Worm (Caenorhabditis elegans) whole organism, L2 larva: ENCODE measurements around the gene C17F4.12.
"Not testable (repeated sequence)": the region's sequence is repeated elsewhere in the genome, so short reads cannot be mapped to it uniquely, and the experiment has no call there.

Experiments
- C34F6.9 ChIP-seq: fragments of 150-350 bp; optimal IDR thresholded peaks from 2 replicates; lab custom pipeline; 2014; ENCODE audit warnings: missing biosample characterization, missing genetic modification characterization
- F13H6.1 ChIP-seq: sonication (generic microtip); optimal IDR thresholded peaks from 2 replicates; lab custom pipeline; 2016; ENCODE audit warnings: missing genetic modification characterization, missing compliant biosample characterization
- Y55F3AM.14 ChIP-seq: fragments of 200-800 bp; sonication (Bioruptor generic); optimal IDR thresholded peaks from 2 replicates; lab custom pipeline; 2018; ENCODE audit warnings: mild to moderate bottlenecking, missing genetic modification characterization, missing compliant biosample characterization
- ZK546.5 ChIP-seq: sonication (generic microtip); optimal IDR thresholded peaks from 2 replicates; lab custom pipeline; 2017; ENCODE audit warnings: missing biosample characterization, missing genetic modification characterization
- alr-1 ChIP-seq: fragments of 150-350 bp; optimal IDR thresholded peaks from 2 replicates; lab custom pipeline; 2014; ENCODE audit warnings: missing biosample characterization, missing genetic modification characterization
- ama-1 ChIP-seq: fragments of 150-350 bp; optimal IDR thresholded peaks from 2 replicates; lab custom pipeline; 2018; ENCODE audit warnings: inconsistent platforms
- blmp-1 ChIP-seq: sonication (generic microtip); optimal IDR thresholded peaks from 2 replicates; lab custom pipeline; 2017; ENCODE audit warnings: missing genetic modification characterization, mild to moderate bottlenecking, missing compliant biosample characterization, antibody characterized with exemption, moderate library complexity; ENCODE audit not compliant: insufficient read depth
- ceh-16 ChIP-seq: fragments of 150-350 bp; optimal IDR thresholded peaks from 2 replicates; lab custom pipeline; 2014; ENCODE audit warnings: missing biosample characterization, missing genetic modification characterization
- ceh-82 ChIP-seq: fragments of 150-350 bp; optimal IDR thresholded peaks from 2 replicates; lab custom pipeline; 2014; ENCODE audit warnings: missing biosample characterization, missing genetic modification characterization
- crh-2 ChIP-seq: sonication (generic microtip); optimal IDR thresholded peaks from 2 replicates; lab custom pipeline; 2017; ENCODE audit warnings: missing biosample characterization, missing genetic modification characterization
- egl-27 ChIP-seq: sonication (generic microtip); optimal IDR thresholded peaks from 3 replicates; lab custom pipeline; 2017; ENCODE audit warnings: missing biosample characterization, missing genetic modification reagents, missing genetic modification characterization
- elt-1 ChIP-seq: fragments of 150-350 bp; optimal IDR thresholded peaks from 2 replicates; lab custom pipeline; 2014; ENCODE audit warnings: missing biosample characterization, missing genetic modification characterization
- elt-3 ChIP-seq: sonication (generic microtip); optimal IDR thresholded peaks from 2 replicates; lab custom pipeline; 2017; ENCODE audit warnings: missing biosample characterization, missing genetic modification characterization
- fos-1 ChIP-seq: fragments of 150-350 bp; optimal IDR thresholded peaks from 2 replicates; lab custom pipeline; 2014; ENCODE audit warnings: missing biosample characterization, missing genetic modification characterization
- gmeb-1 ChIP-seq: fragments of 150-350 bp; optimal IDR thresholded peaks from 2 replicates; lab custom pipeline; 2014; ENCODE audit warnings: missing biosample characterization, missing genetic modification characterization
- lin-13 ChIP-seq: fragments of 150-350 bp; optimal IDR thresholded peaks from 2 replicates; lab custom pipeline; 2014; ENCODE audit warnings: missing biosample characterization, missing genetic modification reagents, missing genetic modification characterization
- lin-39 ChIP-seq: fragments of 150-350 bp; optimal IDR thresholded peaks from 2 replicates; lab custom pipeline; 2014; ENCODE audit warnings: missing biosample characterization, missing genetic modification reagents, missing genetic modification characterization
- lsy-2 ChIP-seq, 2 experiments: fragments of 150-350 bp in 1 of 2; sonication (generic microtip) in 1 of 2; optimal IDR thresholded peaks; 2 replicates each; lab custom pipeline; 2014 to 2017; ENCODE audit warnings: missing biosample characterization in 2 of 2, missing genetic modification characterization in 2 of 2
- mab-5 ChIP-seq: fragments of 150-350 bp; optimal IDR thresholded peaks from 2 replicates; lab custom pipeline; 2014; ENCODE audit warnings: missing biosample characterization, missing genetic modification characterization
- mdl-1 ChIP-seq, 2 experiments: fragments of 150-350 bp in 1 of 2; sonication (generic microtip) in 1 of 2; optimal IDR thresholded peaks; 2 replicates each; lab custom pipeline; 2017; ENCODE audit warnings: missing biosample characterization in 2 of 2, missing genetic modification characterization in 2 of 2
- nhr-12 ChIP-seq: fragments of 150-350 bp; optimal IDR thresholded peaks from 2 replicates; lab custom pipeline; 2014; ENCODE audit warnings: missing biosample characterization, missing genetic modification characterization
- nhr-21 ChIP-seq: fragments of 150-350 bp; optimal IDR thresholded peaks from 2 replicates; lab custom pipeline; 2014; ENCODE audit warnings: missing biosample characterization, missing genetic modification characterization
- nhr-23 ChIP-seq: fragments of 150-350 bp; optimal IDR thresholded peaks from 2 replicates; lab custom pipeline; 2014; ENCODE audit warnings: missing biosample characterization, missing genetic modification reagents, missing genetic modification characterization
- nhr-25 ChIP-seq: fragments of 150-350 bp; sonication (generic microtip); optimal IDR thresholded peaks from 3 replicates; lab custom pipeline; 2014; ENCODE audit warnings: missing biosample characterization, missing genetic modification characterization
- nhr-77 ChIP-seq: fragments of 150-350 bp; optimal IDR thresholded peaks from 2 replicates; lab custom pipeline; 2014; ENCODE audit warnings: missing biosample characterization, missing genetic modification characterization
- peb-1 ChIP-seq: fragments of 150-350 bp; optimal IDR thresholded peaks from 2 replicates; lab custom pipeline; 2014; ENCODE audit warnings: missing biosample characterization, missing genetic modification characterization
- sem-4 ChIP-seq: fragments of 150-350 bp; optimal IDR thresholded peaks from 2 replicates; lab custom pipeline; 2014; ENCODE audit warnings: missing biosample characterization, missing genetic modification reagents, missing genetic modification characterization
- sma-3 ChIP-seq: sonication (generic microtip); optimal IDR thresholded peaks from 2 replicates; lab custom pipeline; 2016; ENCODE audit warnings: missing genetic modification reagents, missing genetic modification characterization, missing compliant biosample characterization
- sma-9 ChIP-seq, 2 experiments: fragments of 150-350 bp in 1 of 2; sonication (generic microtip) in 1 of 2; optimal IDR thresholded peaks; 2 replicates each; lab custom pipeline; 2014 to 2016; ENCODE audit warnings: missing genetic modification characterization in 2 of 2, mild to moderate bottlenecking in 1 of 2, missing biosample characterization in 1 of 2, missing compliant biosample characterization in 1 of 2, missing genetic modification reagents in 1 of 2, moderate library complexity in 1 of 2
- snpc-4 ChIP-seq: fragments of 150-350 bp; optimal IDR thresholded peaks from 2 replicates; lab custom pipeline; 2014; ENCODE audit warnings: missing biosample characterization, missing genetic modification characterization
- unc-39 ChIP-seq: fragments of 150-350 bp; optimal IDR thresholded peaks from 2 replicates; lab custom pipeline; 2014; ENCODE audit warnings: missing biosample characterization, missing genetic modification characterization
- zag-1 ChIP-seq: fragments of 150-350 bp; optimal IDR thresholded peaks from 2 replicates; lab custom pipeline; 2014; ENCODE audit warnings: missing biosample characterization, missing genetic modification characterization
- ztf-11 ChIP-seq: sonication (generic microtip); optimal IDR thresholded peaks from 2 replicates; lab custom pipeline; 2017; ENCODE audit warnings: missing biosample characterization, missing genetic modification characterization
- ztf-4 ChIP-seq: fragments of 150-350 bp; optimal IDR thresholded peaks from 2 replicates; lab custom pipeline; 2014; ENCODE audit warnings: missing biosample characterization, missing genetic modification characterization

Gene C17F4.12

ce11 chrII:3208679-3209078 lies 35.3 kb downstream of the C17F4.12 start, which contains the start of gene sdz-35:
Gene sdz-35, minus strand, starts transcription at chrII:3208779.
- TF ChIP-seq elt-3 (tag; lab: Kevin White, UChicago) (no peak), gmeb-1 (tag; lab: Kevin White, UChicago) (no peak), unc-39 (tag; lab: Kevin White, UChicago) (no peak), ceh-82 (tag; lab: Kevin White, UChicago) (no peak), C34F6.9 (tag; lab: Kevin White, UChicago) (no peak), nhr-23 (tag; lab: Kevin White, UChicago) (no peak), sma-3 (GFP tag; lab: Kevin White, UChicago) (no peak), nhr-12 (tag; lab: Kevin White, UChicago) (no peak), mdl-1 (tag; optimal IDR thresholded peaks at IDR 0.05; lab: Kevin White, UChicago) (no peak), ama-1 (lab: Kevin White, UChicago) (no peak), sma-9 (GFP tag; optimal IDR thresholded peaks at IDR 0.05; lab: Kevin White, UChicago) (no peak), sma-9 (tag; optimal IDR thresholded peaks at IDR 0.05; lab: Kevin White, UChicago) (no peak), zag-1 (no peak), nhr-25 (tag; lab: Kevin White, UChicago) (no peak), ztf-11 (tag; lab: Kevin White, UChicago) (no peak), alr-1 (tag; lab: Kevin White, UChicago) (no peak), ceh-16 (no peak), elt-1 (tag; lab: Kevin White, UChicago) (no peak), crh-2 (tag; lab: Kevin White, UChicago) (no peak), sem-4 (tag; lab: Kevin White, UChicago) (no peak)

ce11 chrII:3206423-3206989 lies 37.5 kb downstream of the C17F4.12 start, which contains the start of the genes ZC239.20 and ZC239.21:
Gene ZC239.20, minus strand, starts transcription at chrII:3206523.
Gene ZC239.21, plus strand, starts transcription at chrII:3206939.
- TF ChIP-seq fos-1 (tag; lab: Kevin White, UChicago): no peak

- TF ChIP-seq ztf-11 (tag; lab: Kevin White, UChicago) (no peak), snpc-4 (tag; lab: Kevin White, UChicago) (no peak), peb-1 (no peak), egl-27 (tag; lab: Kevin White, UChicago) (no peak), mab-5 (tag; lab: Kevin White, UChicago) (no peak), lin-13 (GFP tag; lab: Kevin White, UChicago) (no peak), nhr-21 (tag; lab: Kevin White, UChicago) (no peak), blmp-1 (no peak), ZK546.5 (no peak), zag-1 (no peak), ztf-4 (no peak)
These were observed 40.6 kb downstream of the C17F4.12 start, which contains the start of gene sri-50 for ce11 chrII:3203415-3203814. Gene sri-50, plus strand, starts transcription at chrII:3203715.

ce11 chrII:3202519-3202918 lies 41.5 kb downstream of the C17F4.12 start, which contains the start of gene sri-53:
Gene sri-53, minus strand, starts transcription at chrII:3202619.
- TF ChIP-seq sma-9 (GFP tag; optimal IDR thresholded peaks at IDR 0.05; lab: Kevin White, UChicago) (no peak), sma-9 (tag; optimal IDR thresholded peaks at IDR 0.05; lab: Kevin White, UChicago) (no peak), lin-39 (no peak), F13H6.1 (tag; lab: Kevin White, UChicago) (no peak), nhr-77 (tag; lab: Kevin White, UChicago) (no peak), Y55F3AM.14 (no peak), unc-39 (tag; lab: Kevin White, UChicago) (no peak), nhr-21 (tag; lab: Kevin White, UChicago) (no peak), blmp-1 (no peak), ama-1 (lab: Kevin White, UChicago) (no peak), alr-1 (tag; lab: Kevin White, UChicago) (no peak)

ce11 chrII:3201242-3201641 lies 42.7 kb downstream of the C17F4.12 start, which contains the start of gene sri-48:
Gene sri-48, minus strand, starts transcription at chrII:3201342.
- TF ChIP-seq lsy-2 (tag; optimal IDR thresholded peaks at IDR 0.05; lab: Kevin White, UChicago); mdl-1 (tag; optimal IDR thresholded peaks at IDR 0.05; lab: Kevin White, UChicago); C34F6.9 (tag; lab: Kevin White, UChicago): not testable (repeated sequence)
